Worm (Caenorhabditis elegans) whole organism, L1 larva: ENCODE measurements around the gene let-413.

Experiments used
- C16A3.4 ChIP-seq: fragments of 150-350 bp; optimal IDR thresholded peaks from 2 replicates; lab custom pipeline; 2014; ENCODE audit warnings: missing biosample characterization, missing genetic modification characterization
- F16B12.6 ChIP-seq: fragments of 150-350 bp; optimal IDR thresholded peaks from 2 replicates; lab custom pipeline; 2014; ENCODE audit warnings: missing biosample characterization, missing genetic modification characterization
- aly-2 ChIP-seq: fragments of 150-350 bp; optimal IDR thresholded peaks from 2 replicates; lab custom pipeline; 2014; ENCODE audit warnings: missing biosample characterization, missing genetic modification characterization
- ama-1 ChIP-seq: fragments of 150-350 bp; optimal IDR thresholded peaks from 2 replicates; lab custom pipeline; 2014
- ceh-8 ChIP-seq: fragments of 200-800 bp; sonication (Bioruptor generic); optimal IDR thresholded peaks from 2 replicates; lab custom pipeline; 2018; ENCODE audit warnings: mild to moderate bottlenecking, missing genetic modification characterization, moderate library complexity, missing compliant biosample characterization
- ceh-88 ChIP-seq: fragments of 200-800 bp; sonication (Bioruptor generic); IDR thresholded peaks from 2 replicates; pipeline ENCODE4 v1.3.6; 2022; ENCODE audit warnings: missing genetic modification characterization, missing compliant biosample characterization
- ceh-90 ChIP-seq: sonication (generic microtip); optimal IDR thresholded peaks from 2 replicates; lab custom pipeline; 2016; ENCODE audit warnings: missing genetic modification characterization, missing compliant biosample characterization
- ces-1 ChIP-seq: fragments of 150-350 bp; optimal IDR thresholded peaks from 2 replicates; lab custom pipeline; 2014; ENCODE audit warnings: missing biosample characterization, missing genetic modification reagents, missing genetic modification characterization
- dpl-1 ChIP-seq, 3 experiments: fragments of 150-350 bp in 2 of 3; sonication (generic microtip) in 1 of 3; optimal IDR thresholded peaks; 2 replicates each; lab custom pipeline; 2014 to 2017; ENCODE audit warnings: missing biosample characterization in 3 of 3, missing genetic modification characterization in 3 of 3, missing genetic modification reagents in 3 of 3
- efl-1 ChIP-seq, 4 experiments: fragments of 150-350 bp; optimal IDR thresholded peaks in 3 of 4; peaks in 1 of 4; 1 replicate in 1 of 4; 2 replicates in 3 of 4; lab custom pipeline; 2014; ENCODE audit warnings: missing biosample characterization in 2 of 4, missing genetic modification characterization in 2 of 4, missing genetic modification reagents in 2 of 4
- egl-27 ChIP-seq, 2 experiments: fragments of 150-350 bp in 1 of 2; sonication (generic microtip); optimal IDR thresholded peaks; 3 replicates each; lab custom pipeline; 2017 to 2018; ENCODE audit warnings: missing biosample characterization in 2 of 2, missing genetic modification characterization in 2 of 2, missing genetic modification reagents in 2 of 2
- elt-2 ChIP-seq: sonication (generic microtip); optimal IDR thresholded peaks from 2 replicates; lab custom pipeline; 2016; ENCODE audit warnings: missing genetic modification characterization, mild to moderate bottlenecking, inconsistent platforms, missing compliant biosample characterization, missing genetic modification reagents
- elt-3 ChIP-seq, 6 experiments: fragments of 150-350 bp in 1 of 6; sonication (generic microtip); optimal IDR thresholded peaks; 2 replicates each; lab custom pipeline; 2017 to 2018; ENCODE audit warnings: missing biosample characterization in 6 of 6, missing genetic modification characterization in 6 of 6, inconsistent platforms in 1 of 6
- ets-5 ChIP-seq: fragments of 200-800 bp; sonication (Bioruptor generic); IDR thresholded peaks from 2 replicates; pipeline ENCODE4 v1.3.6; 2022; ENCODE audit warnings: missing genetic modification characterization, missing compliant biosample characterization
- fkh-8 ChIP-seq: sonication (generic microtip); optimal IDR thresholded peaks from 2 replicates; lab custom pipeline; 2016; ENCODE audit warnings: mild to moderate bottlenecking, missing genetic modification characterization, missing compliant biosample characterization
- fos-1 ChIP-seq: fragments of 150-350 bp; optimal IDR thresholded peaks from 2 replicates; lab custom pipeline; 2014; ENCODE audit warnings: missing biosample characterization, missing genetic modification characterization
- grh-1 ChIP-seq: fragments of 200-800 bp; sonication (Bioruptor generic); IDR thresholded peaks from 2 replicates; pipeline ENCODE4 v1.3.6; 2022; ENCODE audit warnings: missing genetic modification reagents, missing genetic modification characterization, missing compliant biosample characterization
- hlh-4 ChIP-seq: sonication (generic microtip); optimal IDR thresholded peaks from 2 replicates; lab custom pipeline; 2016; ENCODE audit warnings: mild to moderate bottlenecking, missing genetic modification characterization, missing compliant biosample characterization
- hpl-2 ChIP-seq: fragments of 150-350 bp; optimal IDR thresholded peaks from 2 replicates; lab custom pipeline; 2014; ENCODE audit warnings: missing biosample characterization, missing genetic modification reagents, missing genetic modification characterization
- jun-1 ChIP-seq: fragments of 150-350 bp; optimal IDR thresholded peaks from 2 replicates; lab custom pipeline; 2014; ENCODE audit warnings: missing biosample characterization, missing genetic modification reagents, missing genetic modification characterization
- lin-13 ChIP-seq: fragments of 150-350 bp; optimal IDR thresholded peaks from 2 replicates; lab custom pipeline; 2014; ENCODE audit warnings: missing biosample characterization, missing genetic modification reagents, missing genetic modification characterization
- lin-14 ChIP-seq: fragments of 200-800 bp; sonication (Bioruptor generic); optimal IDR thresholded peaks from 2 replicates; lab custom pipeline; 2018; ENCODE audit warnings: mild to moderate bottlenecking, missing genetic modification characterization, moderate library complexity, missing compliant biosample characterization
- lin-15B ChIP-seq: fragments of 150-350 bp; sonication (generic microtip); optimal IDR thresholded peaks from 3 replicates; lab custom pipeline; 2014; ENCODE audit warnings: missing biosample characterization, missing genetic modification characterization
- lin-35 ChIP-seq, 2 experiments: fragments of 150-350 bp; optimal IDR thresholded peaks; 2 replicates each; lab custom pipeline; 2014; ENCODE audit warnings: missing biosample characterization in 2 of 2, missing genetic modification characterization in 2 of 2, missing genetic modification reagents in 2 of 2
- lin-39 ChIP-seq: fragments of 150-350 bp; optimal IDR thresholded peaks from 2 replicates; lab custom pipeline; 2014; ENCODE audit warnings: missing biosample characterization, missing genetic modification reagents, missing genetic modification characterization
- lsy-2 ChIP-seq, 2 experiments: fragments of 150-350 bp; optimal IDR thresholded peaks; 2 replicates each; lab custom pipeline; 2014; ENCODE audit warnings: missing biosample characterization in 2 of 2, missing genetic modification characterization in 2 of 2
- mdl-1 ChIP-seq, 2 experiments: fragments of 150-350 bp; optimal IDR thresholded peaks; 2 replicates each; lab custom pipeline; 2014 to 2017; ENCODE audit warnings: missing biosample characterization in 2 of 2, missing genetic modification characterization in 2 of 2, inconsistent platforms in 1 of 2
- mep-1 ChIP-seq: fragments of 150-350 bp; optimal IDR thresholded peaks from 2 replicates; lab custom pipeline; 2014; ENCODE audit warnings: missing biosample characterization, missing genetic modification characterization
- nhr-11 ChIP-seq: fragments of 150-350 bp; optimal IDR thresholded peaks from 2 replicates; lab custom pipeline; 2014; ENCODE audit warnings: missing biosample characterization, missing genetic modification characterization
- nhr-19 ChIP-seq: fragments of 200-800 bp; sonication (Bioruptor generic); conservative IDR thresholded peaks from 2 replicates; pipeline ENCODE4 v1.3.6; 2022; ENCODE audit warnings: missing genetic modification characterization, missing compliant biosample characterization
- nhr-20 ChIP-seq: sonication (generic microtip); optimal IDR thresholded peaks from 2 replicates; lab custom pipeline; 2016; ENCODE audit warnings: mild to moderate bottlenecking, missing genetic modification characterization, missing compliant biosample characterization
- nhr-47 ChIP-seq: sonication (generic microtip); optimal IDR thresholded peaks from 2 replicates; lab custom pipeline; 2016; ENCODE audit warnings: mild to moderate bottlenecking, missing genetic modification characterization, moderate library complexity, missing compliant biosample characterization
- nhr-71 ChIP-seq: sonication (generic microtip); optimal IDR thresholded peaks from 2 replicates; lab custom pipeline; 2016; ENCODE audit warnings: mild to moderate bottlenecking, missing genetic modification characterization, moderate library complexity, missing compliant biosample characterization
- nhr-77 ChIP-seq: fragments of 150-350 bp; optimal IDR thresholded peaks from 2 replicates; lab custom pipeline; 2014; ENCODE audit warnings: missing biosample characterization, missing genetic modification characterization
- nhr-85 ChIP-seq: sonication (generic microtip); peaks from one replicate; lab custom pipeline; 2016; ENCODE audit warnings: missing genetic modification characterization, inconsistent platforms, missing compliant biosample characterization
- nhr-90 ChIP-seq: sonication (generic microtip); optimal IDR thresholded peaks from 2 replicates; lab custom pipeline; 2016; ENCODE audit warnings: mild to moderate bottlenecking, missing genetic modification characterization, missing compliant biosample characterization; ENCODE audit not compliant: poor library complexity
- pag-3 ChIP-seq: sonication (generic microtip); optimal IDR thresholded peaks from 2 replicates; lab custom pipeline; 2017; ENCODE audit warnings: missing genetic modification characterization, mild to moderate bottlenecking, missing compliant biosample characterization, antibody characterized with exemption, borderline replicate concordance; ENCODE audit not compliant: insufficient read depth
- pax-3 ChIP-seq: fragments of 200-800 bp; sonication (Bioruptor generic); optimal IDR thresholded peaks from 2 replicates; lab custom pipeline; 2018; ENCODE audit warnings: mild to moderate bottlenecking, missing genetic modification characterization, moderate library complexity, missing compliant biosample characterization
- rnt-1 ChIP-seq: sonication (generic microtip); optimal IDR thresholded peaks from 2 replicates; lab custom pipeline; 2016; ENCODE audit warnings: mild to moderate bottlenecking, missing genetic modification characterization, moderate library complexity, missing compliant biosample characterization
- snpc-4 ChIP-seq: fragments of 150-350 bp; optimal IDR thresholded peaks from 2 replicates; lab custom pipeline; 2014; ENCODE audit warnings: missing biosample characterization, missing genetic modification characterization
- snu-23 ChIP-seq: sonication (generic microtip); optimal IDR thresholded peaks from 2 replicates; lab custom pipeline; 2016; ENCODE audit warnings: missing genetic modification characterization, missing compliant biosample characterization
- sox-4 ChIP-seq: sonication (generic microtip); optimal IDR thresholded peaks from 2 replicates; lab custom pipeline; 2016; ENCODE audit warnings: missing genetic modification characterization, missing compliant biosample characterization
- swsn-7 ChIP-seq: sonication (generic microtip); optimal IDR thresholded peaks from 2 replicates; lab custom pipeline; 2016; ENCODE audit warnings: missing genetic modification characterization, missing compliant biosample characterization
- tlp-1 ChIP-seq: fragments of 150-350 bp; optimal IDR thresholded peaks from 2 replicates; lab custom pipeline; 2014; ENCODE audit warnings: missing biosample characterization, missing genetic modification characterization
- unc-130 ChIP-seq: fragments of 150-350 bp; optimal IDR thresholded peaks from 2 replicates; lab custom pipeline; 2017; ENCODE audit warnings: missing biosample characterization, missing genetic modification characterization, inconsistent platforms
- unc-62 ChIP-seq: fragments of 150-350 bp; optimal IDR thresholded peaks from 2 replicates; lab custom pipeline; 2014; ENCODE audit warnings: missing biosample characterization, missing genetic modification reagents, missing genetic modification characterization
- vab-15 ChIP-seq: sonication (generic microtip); optimal IDR thresholded peaks from 2 replicates; lab custom pipeline; 2017; ENCODE audit warnings: missing genotype, mild to moderate bottlenecking, missing genetic modification characterization, missing compliant biosample characterization
- zip-4 ChIP-seq: fragments of 200-800 bp; sonication (Bioruptor generic); optimal IDR thresholded peaks from 2 replicates; lab custom pipeline; 2018; ENCODE audit warnings: mild to moderate bottlenecking, missing genetic modification characterization, moderate library complexity, missing compliant biosample characterization
- ztf-11 ChIP-seq, 2 experiments: sonication (generic microtip); optimal IDR thresholded peaks; 2 replicates each; lab custom pipeline; 2016 to 2017; ENCODE audit warnings: missing genetic modification characterization in 2 of 2, missing biosample characterization in 1 of 2, missing compliant biosample characterization in 1 of 2
- ztf-4 ChIP-seq: fragments of 150-350 bp; optimal IDR thresholded peaks from 2 replicates; lab custom pipeline; 2014; ENCODE audit warnings: missing biosample characterization, missing genetic modification characterization

The let-413 gene

ce11 chrV:8025259-8025658 is 47.7 kb upstream of the let-413 start:
- TF ChIP-seq hlh-4 (tag; lab: Kevin White, UChicago) (no peak), nhr-20 (peak; percentile 52), rnt-1 (tag; lab: Kevin White, UChicago) (no peak), elt-3 (tag; optimal IDR thresholded peaks at IDR 0.05; lab: Kevin White, UChicago) (no peak), lin-39 (tag; lab: Kevin White, UChicago) (no peak), nhr-71 (peak; percentile 49), zip-4 (GFP tag; lab: Kevin White, UChicago) (no peak), nhr-47 (tag; lab: Kevin White, UChicago) (no peak), mep-1 (tag; lab: Kevin White, UChicago) (peak; percentile 23), fos-1 (tag; lab: Kevin White, UChicago) (no peak), nhr-90 (tag; lab: Kevin White, UChicago) (no peak), unc-130 (tag; lab: Kevin White, UChicago) (no peak), lin-13 (no peak), efl-1 (optimal IDR thresholded peaks at IDR 0.05; lab: Kevin White, UChicago) (no peak), efl-1 (GFP tag; optimal IDR thresholded peaks at IDR 0.05 in 1 of 2; lab: Kevin White, UChicago) (peak in 1 of 2 experiments; percentile 43), ztf-11 (tag; optimal IDR thresholded peaks at IDR 0.05; lab: Kevin White, UChicago) (no peak), sox-4 (tag; lab: Kevin White, UChicago) (no peak), mdl-1 (tag; optimal IDR thresholded peaks at IDR 0.05; lab: Kevin White, UChicago) (no peak), nhr-77 (no peak), ceh-90 (tag; lab: Kevin White, UChicago) (no peak), ceh-88 (no peak), nhr-85 (peak; percentile 90), lin-15B (tag; lab: Kevin White, UChicago) (no peak), snu-23 (peak; percentile 38), egl-27 (tag; optimal IDR thresholded peaks at IDR 0.05; lab: Kevin White, UChicago) (no peak), lin-35 (GFP tag; optimal IDR thresholded peaks at IDR 0.05; lab: Kevin White, UChicago) (no peak), ets-5 (GFP tag; lab: Robert Waterston, UW) (no peak), lin-14 (peak; percentile 57)

ce11 chrV:8024752-8025151 is 47.2 kb upstream of the let-413 start, which contains the start of gene F43H9.3:
Gene F43H9.3 (minus strand): TSS chrV:8024940.
- TF ChIP-seq swsn-7 (no peak), grh-1 (GFP tag; lab: Robert Waterston, UW) (no peak), unc-130 (tag; lab: Kevin White, UChicago) (peak; percentile 28), hpl-2 (GFP tag; lab: Kevin White, UChicago) (no peak), lin-39 (tag; lab: Kevin White, UChicago) (no peak), nhr-11 (tag; lab: Kevin White, UChicago) (no peak), tlp-1 (tag; lab: Kevin White, UChicago) (no peak), aly-2 (tag; lab: Kevin White, UChicago) (no peak), ztf-11 (tag; optimal IDR thresholded peaks at IDR 0.05; lab: Kevin White, UChicago) (no peak), hlh-4 (tag; lab: Kevin White, UChicago) (no peak), vab-15 (tag; lab: Kevin White, UChicago) (no peak), jun-1 (tag; lab: Kevin White, UChicago) (no peak), pax-3 (tag; lab: Kevin White, UChicago) (no peak), lsy-2 (tag; optimal IDR thresholded peaks at IDR 0.05; lab: Kevin White, UChicago) (peak; percentile 28 to 95), snpc-4 (tag; lab: Kevin White, UChicago) (no peak), nhr-19 (GFP tag; lab: Robert Waterston, UW) (no peak), fos-1 (tag; lab: Kevin White, UChicago) (no peak), snu-23 (peak; percentile 19), nhr-71 (no peak), unc-62 (GFP tag; lab: Kevin White, UChicago) (no peak), F16B12.6 (tag; lab: Kevin White, UChicago) (peak; percentile 80), mdl-1 (tag; optimal IDR thresholded peaks at IDR 0.05; lab: Kevin White, UChicago) (peak in 1 of 2 experiments; percentile 17), dpl-1 (GFP tag; optimal IDR thresholded peaks at IDR 0.05; lab: Kevin White, UChicago) (peak in 2 of 3 experiments; percentile 47 to 60), ama-1 (lab: Kevin White, UChicago) (no peak), nhr-20 (no peak), lin-13 (no peak), pag-3 (tag; lab: Kevin White, UChicago) (no peak), C16A3.4 (tag; lab: Kevin White, UChicago) (peak; percentile 55), fkh-8 (tag; lab: Kevin White, UChicago) (no peak), nhr-47 (tag; lab: Kevin White, UChicago) (no peak), elt-2 (tag; lab: Kevin White, UChicago) (no peak), ceh-8 (no peak), lin-35 (GFP tag; optimal IDR thresholded peaks at IDR 0.05; lab: Kevin White, UChicago) (peak; percentile 29 to 58), zip-4 (GFP tag; lab: Kevin White, UChicago) (no peak), ces-1 (GFP tag; lab: Kevin White, UChicago) (no peak), ztf-4 (tag; lab: Kevin White, UChicago) (no peak)
